Fruit fly (Drosophila melanogaster) whole organism, embryonic: ENCODE results near the gene CG33181.

ENCODE experiments used
- BEAF-32 ChIP-seq: fragments of 200-800 bp; sonication (Bioruptor generic); optimal IDR thresholded peaks from 3 replicates; lab custom pipeline; 2017; ENCODE audit warnings: missing biosample characterization, missing genetic modification characterization, mild to moderate bottlenecking, moderate library complexity, missing genetic modification reagents
- CG10462 ChIP-seq: fragments of 200-800 bp; sonication (Bioruptor generic); optimal IDR thresholded peaks from 2 replicates; lab custom pipeline; 2016; ENCODE audit warnings: missing biosample characterization, missing genetic modification characterization
- CG11560 ChIP-seq: fragments of 200-800 bp; sonication (Bioruptor generic); IDR thresholded peaks from 3 replicates; pipeline ENCODE4 v1.3.6; 2022; ENCODE audit warnings: missing biosample characterization, missing genetic modification characterization
- CG12942 ChIP-seq: fragments of 200-800 bp; sonication (Bioruptor generic); optimal IDR thresholded peaks from 3 replicates; lab custom pipeline; 2016; ENCODE audit warnings: missing biosample characterization, missing genetic modification characterization
- CG13894 ChIP-seq: fragments of 200-800 bp; sonication (Bioruptor generic); optimal IDR thresholded peaks from 3 replicates; lab custom pipeline; 2018; ENCODE audit warnings: missing biosample characterization, mild to moderate bottlenecking, missing genetic modification characterization, moderate library complexity
- CG15073 ChIP-seq: fragments of 200-800 bp; sonication (Bioruptor generic); optimal IDR thresholded peaks from 2 replicates; lab custom pipeline; 2016; ENCODE audit warnings: missing biosample characterization, missing genetic modification characterization
- CG1602 ChIP-seq: fragments of 200-800 bp; sonication (Bioruptor generic); optimal IDR thresholded peaks from 3 replicates; lab custom pipeline; 2016; ENCODE audit warnings: missing biosample characterization, missing genetic modification characterization
- CG2678 ChIP-seq: fragments of 200-800 bp; sonication (Bioruptor generic); optimal IDR thresholded peaks from 3 replicates; lab custom pipeline; 2019; ENCODE audit warnings: missing biosample characterization, mild to moderate bottlenecking, missing genetic modification characterization, moderate library complexity
- CG2875 ChIP-seq: fragments of 200-800 bp; sonication (Bioruptor generic); optimal IDR thresholded peaks from 2 replicates; lab custom pipeline; 2017; ENCODE audit warnings: missing biosample characterization, mild to moderate bottlenecking, missing genetic modification characterization, missing genetic modification reagents
- CG31441 ChIP-seq: fragments of 200-800 bp; sonication (Bioruptor generic); IDR thresholded peaks from 2 replicates; pipeline ENCODE4 v1.3.6; 2022; ENCODE audit warnings: missing biosample characterization, missing genetic modification characterization
- CG3847 ChIP-seq: fragments of 200-800 bp; sonication (Bioruptor generic); IDR thresholded peaks from 2 replicates; pipeline ENCODE4 v1.3.6; 2022; ENCODE audit warnings: missing biosample characterization, missing genetic modification characterization
- CG3995 ChIP-seq: fragments of 200-800 bp; sonication (Bioruptor generic); optimal IDR thresholded peaks from 3 replicates; lab custom pipeline; 2016; ENCODE audit warnings: missing biosample characterization, missing genetic modification characterization
- CG4360 ChIP-seq: fragments of 200-800 bp; sonication (Bioruptor generic); IDR thresholded peaks from 2 replicates; pipeline ENCODE4 v1.3.6; 2022; ENCODE audit warnings: missing biosample characterization, missing genetic modification characterization
- CG43689 ChIP-seq: fragments of 200-800 bp; sonication (Bioruptor generic); IDR thresholded peaks from 2 replicates; pipeline ENCODE4 v1.3.6; 2022; ENCODE audit warnings: missing biosample characterization, missing genetic modification characterization
- CG4404 ChIP-seq: fragments of 200-800 bp; sonication (Bioruptor generic); IDR thresholded peaks from 2 replicates; pipeline ENCODE4 v1.3.6; 2022; ENCODE audit warnings: missing biosample characterization, missing genetic modification characterization
- CG6813 ChIP-seq: fragments of 200-800 bp; sonication (Bioruptor generic); optimal IDR thresholded peaks from 2 replicates; lab custom pipeline; 2017; ENCODE audit warnings: missing biosample characterization, missing genetic modification characterization, mild to moderate bottlenecking, moderate library complexity, missing genetic modification reagents
- CG7745 ChIP-seq: fragments of 200-800 bp; sonication (Bioruptor generic); optimal IDR thresholded peaks from 2 replicates; lab custom pipeline; 2018; ENCODE audit warnings: missing biosample characterization, mild to moderate bottlenecking, missing genetic modification characterization, moderate library complexity
- CG7963 ChIP-seq: fragments of 200-800 bp; sonication (Bioruptor generic); IDR thresholded peaks from 3 replicates; pipeline ENCODE4 v1.3.6; 2022; ENCODE audit warnings: missing biosample characterization, missing genetic modification characterization; ENCODE audit not compliant: partially characterized antibody
- CG9876 ChIP-seq: fragments of 200-800 bp; sonication (Bioruptor generic); optimal IDR thresholded peaks from 2 replicates; lab custom pipeline; 2016; ENCODE audit warnings: missing biosample characterization, missing genetic modification characterization
- CTCF ChIP-seq: fragments of 200-800 bp; sonication (Bioruptor generic); optimal IDR thresholded peaks from 2 replicates; lab custom pipeline; 2017; ENCODE audit warnings: missing biosample characterization, mild to moderate bottlenecking, missing genetic modification characterization, moderate library complexity
- Dp ChIP-seq: fragments of 200-800 bp; sonication (Bioruptor generic); optimal IDR thresholded peaks from 2 replicates; lab custom pipeline; 2018; ENCODE audit warnings: missing biosample characterization, mild to moderate bottlenecking, missing genetic modification characterization, moderate library complexity
- Eip74EF ChIP-seq, 2 experiments: fragments of 200-800 bp in 1 of 2; fragments of >200 bp in 1 of 2; sonication (Bioruptor generic) in 1 of 2; optimal IDR thresholded peaks; 2 replicates each; lab custom pipeline; 2017 to 2019; ENCODE audit warnings: missing biosample characterization in 2 of 2, missing genetic modification characterization in 2 of 2, mild to moderate bottlenecking in 1 of 2, moderate library complexity in 1 of 2
- Gsc ChIP-seq: fragments of 200-800 bp; sonication (Bioruptor generic); IDR thresholded peaks from 2 replicates; pipeline ENCODE4 v1.3.6; 2022; ENCODE audit warnings: missing biosample characterization, missing genetic modification characterization
- H2.0 ChIP-seq: fragments of 200-800 bp; sonication (Bioruptor generic); IDR thresholded peaks from 2 replicates; pipeline ENCODE4 v1.3.6; 2022; ENCODE audit warnings: missing biosample characterization, missing genetic modification characterization
- HmgD ChIP-seq: fragments of 200-800 bp; sonication (Bioruptor generic); optimal IDR thresholded peaks from 3 replicates; lab custom pipeline; 2016; ENCODE audit warnings: missing biosample characterization, missing genetic modification characterization
- HmgZ ChIP-seq: fragments of 200-800 bp; sonication (Bioruptor generic); optimal IDR thresholded peaks from 2 replicates; lab custom pipeline; 2018; ENCODE audit warnings: missing biosample characterization, mild to moderate bottlenecking, missing genetic modification characterization
- Jarid2 ChIP-seq: fragments of 200-800 bp; sonication (Bioruptor generic); optimal IDR thresholded peaks from 3 replicates; lab custom pipeline; 2017; ENCODE audit warnings: mild to moderate bottlenecking, missing biosample characterization, missing genetic modification reagents, missing genetic modification characterization
- MTF-1 ChIP-seq: fragments of 200-800 bp; sonication (Bioruptor generic); optimal IDR thresholded peaks from 2 replicates; lab custom pipeline; 2018; ENCODE audit warnings: missing biosample characterization, mild to moderate bottlenecking, missing genetic modification characterization, borderline replicate concordance
- Pdp1 ChIP-seq, 2 experiments: fragments of 200-800 bp; sonication (Bioruptor generic); optimal IDR thresholded peaks; 3 replicates each; lab custom pipeline; 2016; ENCODE audit warnings: missing biosample characterization in 2 of 2, missing genetic modification characterization in 2 of 2, mild to moderate bottlenecking in 1 of 2, moderate library complexity in 1 of 2
- Sox100B ChIP-seq: fragments of 200-800 bp; sonication (Bioruptor generic); optimal IDR thresholded peaks from 3 replicates; lab custom pipeline; 2018; ENCODE audit warnings: missing biosample characterization, mild to moderate bottlenecking, missing genetic modification characterization
- TFAM ChIP-seq: fragments of 200-800 bp; sonication (Bioruptor generic); optimal IDR thresholded peaks from 2 replicates; lab custom pipeline; 2017; ENCODE audit warnings: missing biosample characterization, missing genetic modification characterization, inconsistent platforms
- Vsx1 ChIP-seq: fragments of 200-800 bp; sonication (Bioruptor generic); optimal IDR thresholded peaks from 2 replicates; lab custom pipeline; 2017; ENCODE audit warnings: missing biosample characterization, mild to moderate bottlenecking, missing genetic modification characterization, missing genetic modification reagents
- YL-1 ChIP-seq: fragments of 200-800 bp; sonication (Bioruptor generic); optimal IDR thresholded peaks from 3 replicates; lab custom pipeline; 2017; ENCODE audit warnings: missing biosample characterization, mild to moderate bottlenecking, missing genetic modification characterization
- ash1 ChIP-seq: fragments of 200-800 bp; sonication (Bioruptor generic); optimal IDR thresholded peaks from 2 replicates; lab custom pipeline; 2018; ENCODE audit warnings: missing biosample characterization, mild to moderate bottlenecking, missing genetic modification characterization
- eve ChIP-seq, 2 experiments: fragments of >200 bp; optimal IDR thresholded peaks; 2 replicates each; lab custom pipeline; 2017; ENCODE audit warnings: missing biosample characterization in 2 of 2, missing genetic modification characterization in 2 of 2
- ftz-f1 ChIP-seq: fragments of 200-800 bp; sonication (Bioruptor generic); optimal IDR thresholded peaks from 2 replicates; lab custom pipeline; 2016; ENCODE audit warnings: missing biosample characterization, missing genetic modification characterization
- gcm ChIP-seq: fragments of 200-800 bp; sonication (Bioruptor generic); optimal IDR thresholded peaks from 2 replicates; lab custom pipeline; 2019; ENCODE audit warnings: missing biosample characterization, mild to moderate bottlenecking, missing genetic modification characterization, moderate library complexity
- lbe ChIP-seq: fragments of 200-800 bp; sonication (Bioruptor generic); optimal IDR thresholded peaks from 2 replicates; lab custom pipeline; 2016; ENCODE audit warnings: missing biosample characterization, mild to moderate bottlenecking, missing genetic modification characterization
- lilli ChIP-seq: fragments of 200-800 bp; sonication (Bioruptor generic); optimal IDR thresholded peaks from 3 replicates; lab custom pipeline; 2016; ENCODE audit warnings: missing biosample characterization, missing genetic modification characterization
- lola ChIP-seq, 3 experiments: fragments of >200 bp in 2 of 3; fragments of 200-800 bp in 1 of 3; sonication (Bioruptor generic) in 1 of 3; optimal IDR thresholded peaks; 2 replicates each; lab custom pipeline; 2017 to 2019; ENCODE audit warnings: missing biosample characterization in 3 of 3, missing genetic modification characterization in 3 of 3, mild to moderate bottlenecking in 1 of 3, moderate library complexity in 1 of 3
- mld ChIP-seq: fragments of 200-800 bp; sonication (Bioruptor generic); IDR thresholded peaks from 3 replicates; pipeline ENCODE4 v1.3.6; 2022; ENCODE audit warnings: missing biosample characterization, missing genetic modification characterization; ENCODE audit not compliant: partially characterized antibody
- nau ChIP-seq: fragments of 200-800 bp; sonication (Bioruptor generic); optimal IDR thresholded peaks from 3 replicates; lab custom pipeline; 2017; ENCODE audit warnings: missing biosample characterization, mild to moderate bottlenecking, missing genetic modification characterization, missing genetic modification reagents
- nerfin-2 ChIP-seq: fragments of 200-800 bp; sonication (Bioruptor generic); IDR thresholded peaks from 2 replicates; pipeline ENCODE4 v1.3.6; 2022; ENCODE audit warnings: missing biosample characterization, missing genetic modification characterization; ENCODE audit not compliant: partially characterized antibody
- nom ChIP-seq: fragments of 200-800 bp; sonication (Bioruptor generic); optimal IDR thresholded peaks from 2 replicates; lab custom pipeline; 2017; ENCODE audit warnings: missing biosample characterization, missing genetic modification characterization, mild to moderate bottlenecking, moderate library complexity, missing genetic modification reagents
- pum ChIP-seq: fragments of 200-800 bp; sonication (Bioruptor generic); optimal IDR thresholded peaks from 2 replicates; lab custom pipeline; 2016; ENCODE audit warnings: missing biosample characterization, missing genetic modification characterization
- repo ChIP-seq: fragments of 200-800 bp; sonication (Bioruptor generic); optimal IDR thresholded peaks from 2 replicates; lab custom pipeline; 2016; ENCODE audit warnings: missing biosample characterization, missing genetic modification characterization
- ssp ChIP-seq: fragments of 200-800 bp; sonication (Bioruptor generic); IDR thresholded peaks from 2 replicates; pipeline ENCODE4 v1.3.6; 2022; ENCODE audit warnings: missing biosample characterization, missing genetic modification characterization
- wdn ChIP-seq: fragments of 200-800 bp; sonication (Bioruptor generic); IDR thresholded peaks from 2 replicates; pipeline ENCODE4 v1.3.6; 2022; ENCODE audit warnings: missing biosample characterization, missing genetic modification characterization

Gene CG33181

dm6 chrX:8517121-8518024, 28.2 kb downstream of the CG33181 start, which contains the start of gene Nrg (continued):
- TF ChIP-seq CG6813 (GFP tag; lab: Kevin White, UChicago) (peak; percentile 24), H2.0 (GFP tag; lab: Robert Waterston, UW) (no peak), eve (GFP tag; optimal IDR thresholded peaks at IDR 0.05; lab: Kevin White, UChicago) (peak in 1 of 2 experiments; percentile 60), MTF-1 (GFP tag; lab: Kevin White, UChicago) (peak; percentile 58), CG10462 (peak; percentile 64), ssp (GFP tag; lab: Robert Waterston, UW) (no peak), TFAM (GFP tag; lab: Kevin White, UChicago) (no peak), Pdp1 (GFP tag; optimal IDR thresholded peaks at IDR 0.05; lab: Kevin White, UChicago) (peak; percentile 16 to 61), ftz-f1 (GFP tag; lab: Kevin White, UChicago) (peak; percentile 15), Eip74EF (GFP tag; optimal IDR thresholded peaks at IDR 0.05; lab: Kevin White, UChicago) (peak in 1 of 2 experiments; percentile 24), CG31441 (GFP tag; lab: Robert Waterston, UW) (0 out of 2 replicates have a peak, but pooled peaks have one; percentile 41), repo (peak; percentile 31), HmgD (GFP tag; lab: Kevin White, UChicago) (peak; percentile 23), pum (GFP tag; lab: Kevin White, UChicago) (no peak), Jarid2 (peak; percentile 86), CG15073 (GFP tag; lab: Kevin White, UChicago) (no peak), Gsc (GFP tag; lab: Robert Waterston, UW) (no peak), CG7963 (GFP tag; lab: Robert Waterston, UW) (peak; percentile 98), CG2875 (GFP tag; lab: Kevin White, UChicago) (peak; percentile 36), CG4360 (GFP tag; lab: Robert Waterston, UW) (peak; percentile 27), lola (GFP tag; optimal IDR thresholded peaks at IDR 0.05; lab: Kevin White, UChicago) (no peak), CG3995 (GFP tag; lab: Kevin White, UChicago) (peak; percentile 78), CG13894 (tag; lab: Kevin White, UChicago) (peak; percentile 61), YL-1 (GFP tag; lab: Kevin White, UChicago) (peak; percentile 30), BEAF-32 (GFP tag; lab: Kevin White, UChicago) (peak; percentile 98), CG2678 (tag; lab: Kevin White, UChicago) (peak; percentile 27), Vsx1 (GFP tag; lab: Kevin White, UChicago) (peak; percentile 51), Sox100B (GFP tag; lab: Kevin White, UChicago) (no peak), CG9876 (GFP tag; lab: Kevin White, UChicago) (peak; percentile 7), CG12942 (GFP tag; lab: Kevin White, UChicago) (peak; percentile 1), gcm (GFP tag; lab: Kevin White, UChicago) (peak; percentile 14), Dp (peak; percentile 97), mld (GFP tag; lab: Robert Waterston, UW) (peak; percentile 98), nau (peak; percentile 22), nerfin-2 (peak; percentile 98), HmgZ (tag; lab: Kevin White, UChicago) (peak; percentile 81), CG43689 (GFP tag; lab: Robert Waterston, UW) (no peak), CG4404 (GFP tag; lab: Robert Waterston, UW) (no peak), CG11560 (tag; lab: Robert Waterston, UW) (peak; percentile 62; the same call in 1 of the 3 replicates), nom (GFP tag; lab: Kevin White, UChicago) (peak; percentile 40), CG1602 (GFP tag; lab: Kevin White, UChicago) (no peak), lilli (GFP tag; lab: Kevin White, UChicago) (peak; percentile 38), lbe (GFP tag; lab: Kevin White, UChicago) (peak; percentile 37), wdn (no peak), CG3847 (GFP tag; lab: Robert Waterston, UW) (peak; percentile 75), CTCF (GFP tag; lab: Kevin White, UChicago) (peak; percentile 44), CG7745 (tag; lab: Kevin White, UChicago) (no peak), ash1 (GFP tag; lab: Kevin White, UChicago) (peak; percentile 46)
